Fruit fly (Drosophila melanogaster) whole organism, wandering third instar larva: ENCODE measurements around the gene bnb.

Experiments used
- Abd-B ChIP-seq: fragments of >200 bp; optimal IDR thresholded peaks from 2 replicates; lab custom pipeline; 2017; ENCODE audit warnings: missing biosample characterization, missing genetic modification characterization
- CG32264 ChIP-seq: fragments of 200-800 bp; sonication (Bioruptor generic); optimal IDR thresholded peaks from 2 replicates; lab custom pipeline; 2016; ENCODE audit warnings: missing biosample characterization, missing genetic modification characterization
- CG9705 ChIP-seq: fragments of 200-800 bp; sonication (Bioruptor generic); optimal IDR thresholded peaks from 2 replicates; lab custom pipeline; 2018; ENCODE audit warnings: missing biosample characterization, mild to moderate bottlenecking, missing genetic modification characterization
- CrebA ChIP-seq: fragments of 200-800 bp; sonication (Bioruptor generic); optimal IDR thresholded peaks from 2 replicates; lab custom pipeline; 2016; ENCODE audit warnings: missing biosample characterization, mild to moderate bottlenecking, missing genetic modification characterization, borderline replicate concordance
- Dfd ChIP-seq: fragments of >200 bp; optimal IDR thresholded peaks from 2 replicates; lab custom pipeline; 2017; ENCODE audit warnings: missing biosample characterization, missing genetic modification characterization
- Dif ChIP-seq: fragments of 200-275, 200-300 bp; sonication (Bioruptor generic); optimal IDR thresholded peaks from 2 replicates; lab custom pipeline; 2018; ENCODE audit warnings: missing biosample characterization, missing genetic modification characterization; ENCODE audit not compliant: partially characterized antibody
- GATAd ChIP-seq: sonication (Bioruptor generic); optimal IDR thresholded peaks from 2 replicates; lab custom pipeline; 2016; ENCODE audit warnings: missing biosample characterization, missing genetic modification characterization
- HLH106 ChIP-seq: fragments of 200-800 bp; optimal IDR thresholded peaks from 3 replicates; lab custom pipeline; 2019; ENCODE audit warnings: missing biosample characterization, mild to moderate bottlenecking, missing genetic modification characterization, moderate library complexity
- Hnf4 ChIP-seq: fragments of 200-800 bp; sonication (Bioruptor generic); optimal IDR thresholded peaks from 2 replicates; lab custom pipeline; 2016; ENCODE audit warnings: missing biosample characterization, mild to moderate bottlenecking, missing genetic modification characterization
- Hr78 ChIP-seq: fragments of >200 bp; optimal IDR thresholded peaks from 2 replicates; lab custom pipeline; 2017; ENCODE audit warnings: missing biosample characterization, missing genetic modification characterization
- Hr83 ChIP-seq: fragments of 200-300 bp; sonication (Bioruptor generic); optimal IDR thresholded peaks from 2 replicates; lab custom pipeline; 2016; ENCODE audit warnings: missing biosample characterization, mild to moderate bottlenecking, missing genetic modification characterization, moderate library complexity; ENCODE audit not compliant: poor library complexity, severe bottlenecking
- Jra ChIP-seq: sonication (Bioruptor generic); optimal IDR thresholded peaks from 2 replicates; lab custom pipeline; 2016; ENCODE audit warnings: missing biosample characterization, missing genetic modification characterization
- Mio ChIP-seq: sonication (Bioruptor generic); optimal IDR thresholded peaks from 2 replicates; lab custom pipeline; 2016; ENCODE audit warnings: missing biosample characterization, missing genetic modification characterization
- Myc ChIP-seq: fragments of >200 bp; optimal IDR thresholded peaks from 2 replicates; lab custom pipeline; 2017
- N ChIP-seq: fragments of >200 bp; optimal IDR thresholded peaks from 2 replicates; lab custom pipeline; 2018; ENCODE audit warnings: missing biosample characterization, missing external identifiers, missing genetic modification characterization
- OdsH ChIP-seq: fragments of 200-800 bp; sonication (Bioruptor generic); optimal IDR thresholded peaks from 2 replicates; lab custom pipeline; 2016; ENCODE audit warnings: missing biosample characterization, mild to moderate bottlenecking, missing genetic modification characterization
- Rel ChIP-seq, 2 experiments: fragments of 200-800 bp; sonication (Bioruptor generic) in 1 of 2; optimal IDR thresholded peaks; 2 replicates in 1 of 2; 3 replicates in 1 of 2; lab custom pipeline; 2016 to 2019; ENCODE audit warnings: mild to moderate bottlenecking in 2 of 2, missing biosample characterization in 2 of 2, missing genetic modification characterization in 2 of 2, moderate library complexity in 1 of 2
- Sp1 ChIP-seq: fragments of 200-800 bp; sonication (Bioruptor generic); optimal IDR thresholded peaks from 3 replicates; lab custom pipeline; 2019; ENCODE audit warnings: missing biosample characterization, mild to moderate bottlenecking, missing genetic modification characterization, moderate library complexity
- Vsx2 ChIP-seq: fragments of 200-300, 225-300 bp; sonication (Bioruptor generic); optimal IDR thresholded peaks from 2 replicates; lab custom pipeline; 2018; ENCODE audit warnings: missing biosample characterization, missing genetic modification characterization; ENCODE audit not compliant: partially characterized antibody
- br ChIP-seq: fragments of 200-800 bp; sonication (Bioruptor generic); optimal IDR thresholded peaks from 2 replicates; lab custom pipeline; 2016; ENCODE audit warnings: missing biosample characterization, missing genetic modification characterization
- brk ChIP-seq: fragments of 200-800 bp; sonication (Bioruptor generic); optimal IDR thresholded peaks from 2 replicates; lab custom pipeline; 2016; ENCODE audit warnings: missing biosample characterization, mild to moderate bottlenecking, missing genetic modification characterization
- dl ChIP-seq, 2 experiments: fragments of 175-275, 200-275 bp in 1 of 2; fragments of 200-275 bp in 1 of 2; sonication (Bioruptor generic); optimal IDR thresholded peaks; lab custom pipeline; 2018; ENCODE audit warnings: mild to moderate bottlenecking in 2 of 2, missing biosample characterization in 2 of 2, missing genetic modification characterization in 2 of 2, moderate library complexity in 2 of 2; ENCODE audit not compliant: partially characterized antibody in 2 of 2, insufficient read depth in 1 of 2
- dmrt93B ChIP-seq: fragments of 200-800 bp; sonication (Bioruptor generic); optimal IDR thresholded peaks from 2 replicates; lab custom pipeline; 2018; ENCODE audit warnings: missing biosample characterization, mild to moderate bottlenecking, missing genetic modification characterization
- dsf ChIP-seq: sonication (Bioruptor generic); optimal IDR thresholded peaks from 2 replicates; lab custom pipeline; 2016; ENCODE audit warnings: missing biosample characterization, missing genetic modification characterization, borderline replicate concordance
- ey ChIP-seq: fragments of 200-800 bp; sonication (Bioruptor generic); optimal IDR thresholded peaks from 2 replicates; lab custom pipeline; 2016; ENCODE audit warnings: missing biosample characterization, missing genetic modification characterization
- foxo ChIP-seq, 2 experiments: fragments of 200-800 bp; sonication (Bioruptor generic); optimal IDR thresholded peaks; 2 replicates in 1 of 2; 3 replicates in 1 of 2; lab custom pipeline; 2016 to 2017; ENCODE audit warnings: missing biosample characterization in 2 of 2, missing genetic modification characterization in 2 of 2
- fru ChIP-seq: fragments of 200-800 bp; sonication (Bioruptor generic); optimal IDR thresholded peaks from 3 replicates; lab custom pipeline; 2016; ENCODE audit warnings: missing biosample characterization, mild to moderate bottlenecking, missing genetic modification characterization
- h ChIP-seq: fragments of 200-800 bp; sonication (Bioruptor generic); optimal IDR thresholded peaks from 3 replicates; lab custom pipeline; 2016; ENCODE audit warnings: missing biosample characterization, mild to moderate bottlenecking, missing genetic modification characterization
- jim ChIP-seq: fragments of 175-275, 200-325 bp; sonication (Bioruptor generic); optimal IDR thresholded peaks from 2 replicates; lab custom pipeline; 2016; ENCODE audit warnings: missing biosample characterization, mild to moderate bottlenecking, missing genetic modification characterization
- lola ChIP-seq: fragments of >200 bp; optimal IDR thresholded peaks from 2 replicates; lab custom pipeline; 2017; ENCODE audit warnings: missing biosample characterization, missing genetic modification characterization
- pan ChIP-seq: fragments of >200 bp; optimal IDR thresholded peaks from 2 replicates; lab custom pipeline; 2017
- psq ChIP-seq: fragments of 200-800 bp; sonication (Bioruptor generic); optimal IDR thresholded peaks from 3 replicates; lab custom pipeline; 2017; ENCODE audit warnings: missing biosample characterization, mild to moderate bottlenecking, missing genetic modification characterization, moderate library complexity
- rgr ChIP-seq: fragments of 200-800 bp; sonication (Bioruptor generic); optimal IDR thresholded peaks from 3 replicates; lab custom pipeline; 2016; ENCODE audit warnings: missing biosample characterization, mild to moderate bottlenecking, missing genetic modification characterization
- sage ChIP-seq: fragments of 200-800 bp; sonication (Bioruptor generic); optimal IDR thresholded peaks from 2 replicates; lab custom pipeline; 2016; ENCODE audit warnings: missing biosample characterization, mild to moderate bottlenecking, missing genetic modification characterization
- sv ChIP-seq: fragments of 200-800 bp; sonication (Bioruptor generic); optimal IDR thresholded peaks from 3 replicates; lab custom pipeline; 2016; ENCODE audit warnings: missing biosample characterization, missing genetic modification characterization
- tai ChIP-seq: sonication (Bioruptor generic); optimal IDR thresholded peaks from 2 replicates; lab custom pipeline; 2016; ENCODE audit warnings: missing biosample characterization, missing genetic modification characterization
- usp ChIP-seq: fragments of >200 bp; optimal IDR thresholded peaks from 2 replicates; lab custom pipeline; 2017; ENCODE audit warnings: missing biosample characterization, missing genetic modification characterization
- woc ChIP-seq: sonication (Bioruptor generic); optimal IDR thresholded peaks from 2 replicates; lab custom pipeline; 2016; ENCODE audit warnings: missing biosample characterization, mild to moderate bottlenecking, missing genetic modification characterization

Gene bnb

dm6 chrX:18775839-18776538 is 21.5 kb downstream of the bnb start:
- TF ChIP-seq Vsx2 (GFP tag; lab: Kevin White, UChicago) (no peak), brk (GFP tag; lab: Kevin White, UChicago) (no peak), dsf (peak; percentile 41), pan (no peak), CG32264 (GFP tag; lab: Kevin White, UChicago) (no peak), Hr78 (GFP tag; lab: Kevin White, UChicago) (no peak), Dfd (GFP tag; lab: Kevin White, UChicago) (no peak), lola (GFP tag; lab: Kevin White, UChicago) (no peak), Sp1 (GFP tag; lab: Kevin White, UChicago) (peak; percentile 91), usp (GFP tag; lab: Kevin White, UChicago) (no peak), sv (GFP tag; lab: Kevin White, UChicago) (peak; percentile 14), woc (GFP tag; lab: Kevin White, UChicago) (peak; percentile 65), Myc (no peak), ey (GFP tag; lab: Kevin White, UChicago) (peak; percentile 70), HLH106 (tag; lab: Kevin White, UChicago) (peak; percentile 87), rgr (GFP tag; lab: Kevin White, UChicago) (peak; percentile 67), OdsH (GFP tag; lab: Kevin White, UChicago) (peak; percentile 82), foxo (GFP tag; optimal IDR thresholded peaks at IDR 0.05; lab: Kevin White, UChicago) (peak in 1 of 2 experiments; percentile 84), Jra (peak; percentile 12), Mio (GFP tag; lab: Kevin White, UChicago) (no peak), br (GFP tag; lab: Kevin White, UChicago) (peak; percentile 66), psq (GFP tag; lab: Kevin White, UChicago) (peak; percentile 75), CG9705 (peak; percentile 84), GATAd (no peak), dl (GFP tag; optimal IDR thresholded peaks at IDR 0.05; lab: Kevin White, UChicago; ENCODE audit: insufficient read depth in 1 of 2, partially characterized antibody in 2 of 2) (peak in 1 of 2 experiments; percentile 24), dmrt93B (peak; percentile 80), Dif (no peak), N (GFP tag; lab: Kevin White, UChicago) (no peak), tai (GFP tag; lab: Kevin White, UChicago) (no peak), Hr83 (no peak), sage (GFP tag; lab: Kevin White, UChicago) (peak; percentile 2), Hnf4 (peak; percentile 48), CrebA (no peak), h (GFP tag; lab: Kevin White, UChicago) (peak; percentile 72), jim (GFP tag; lab: Kevin White, UChicago) (no peak), Rel (GFP tag; optimal IDR thresholded peaks at IDR 0.05; lab: Kevin White, UChicago) (no peak), Rel (tag; optimal IDR thresholded peaks at IDR 0.05; lab: Kevin White, UChicago) (no peak), Abd-B (GFP tag; lab: Kevin White, UChicago) (no peak), fru (GFP tag; lab: Kevin White, UChicago) (peak; percentile 79)

- TF ChIP-seq ey (GFP tag; lab: Kevin White, UChicago) = peak; percentile 48
- no peak for TF ChIP-seq usp (GFP tag; lab: Kevin White, UChicago)
- no peak for TF ChIP-seq Abd-B (GFP tag; lab: Kevin White, UChicago)
- TF ChIP-seq brk (GFP tag; lab: Kevin White, UChicago) = no peak
- peak; percentile 28 for TF ChIP-seq h (GFP tag; lab: Kevin White, UChicago)
- TF ChIP-seq Myc = peak; percentile 82
- peak; percentile 58 for TF ChIP-seq woc (GFP tag; lab: Kevin White, UChicago)
- peak; percentile 51 for TF ChIP-seq Sp1 (GFP tag; lab: Kevin White, UChicago)
- no peak for TF ChIP-seq br (GFP tag; lab: Kevin White, UChicago)
- TF ChIP-seq Dfd (GFP tag; lab: Kevin White, UChicago) = no peak
- TF ChIP-seq CG9705 = peak; percentile 21
- TF ChIP-seq N (GFP tag; lab: Kevin White, UChicago) = no peak
- peak; percentile 52 for TF ChIP-seq HLH106 (tag; lab: Kevin White, UChicago)
- TF ChIP-seq sage (GFP tag; lab: Kevin White, UChicago) = no peak
- TF ChIP-seq Hnf4 = peak; percentile 6
- TF ChIP-seq rgr (GFP tag; lab: Kevin White, UChicago) = peak; percentile 3
- no peak for TF ChIP-seq sv (GFP tag; lab: Kevin White, UChicago)
- no peak for TF ChIP-seq Rel (GFP tag; optimal IDR thresholded peaks at IDR 0.05; lab: Kevin White, UChicago)
- peak; percentile 33 for TF ChIP-seq Rel (tag; optimal IDR thresholded peaks at IDR 0.05; lab: Kevin White, UChicago)
- peak; percentile 13 for TF ChIP-seq Dif
- peak in 1 of 2 experiments; percentile 40 for TF ChIP-seq foxo (GFP tag; optimal IDR thresholded peaks at IDR 0.05; lab: Kevin White, UChicago)
- no peak for TF ChIP-seq Jra
- TF ChIP-seq dmrt93B = peak; percentile 9
- no peak for TF ChIP-seq Hr83
- no peak for TF ChIP-seq CrebA
- TF ChIP-seq fru (GFP tag; lab: Kevin White, UChicago) = peak; percentile 21
Measured at dm6 chrX:18774818-18775343, 22.6 kb downstream of the bnb start, which contains the start of gene CG6891. TSS of gene CG6891 (plus strand) at chrX:18775228.
